Fruit fly (Drosophila melanogaster): Measurements from ENCODE around the gene CG32192.

The CG32192 gene

dm6 chr3L:18072023-18072422, 31.9 kb downstream of the CG32192 start, which contains the start of gene CG44005:
Gene CG44005 (minus strand): TSS chr3L:18072123.
- TF ChIP-seq noc (tag; optimal IDR thresholded peaks at IDR 0.05), result no peak

dm6 chr3L:18073559-18074134, 33.5 kb downstream of the CG32192 start, which contains the start of gene CG44004:
Gene CG44004 (minus strand): TSS chr3L:18073863.
- TF ChIP-seq noc (tag; optimal IDR thresholded peaks at IDR 0.05), result no peak

dm6 chr3L:18074988-18075387, 34.9 kb downstream of the CG32192 start:
- TF ChIP-seq noc (tag; optimal IDR thresholded peaks at IDR 0.05), result no peak

DNA sequence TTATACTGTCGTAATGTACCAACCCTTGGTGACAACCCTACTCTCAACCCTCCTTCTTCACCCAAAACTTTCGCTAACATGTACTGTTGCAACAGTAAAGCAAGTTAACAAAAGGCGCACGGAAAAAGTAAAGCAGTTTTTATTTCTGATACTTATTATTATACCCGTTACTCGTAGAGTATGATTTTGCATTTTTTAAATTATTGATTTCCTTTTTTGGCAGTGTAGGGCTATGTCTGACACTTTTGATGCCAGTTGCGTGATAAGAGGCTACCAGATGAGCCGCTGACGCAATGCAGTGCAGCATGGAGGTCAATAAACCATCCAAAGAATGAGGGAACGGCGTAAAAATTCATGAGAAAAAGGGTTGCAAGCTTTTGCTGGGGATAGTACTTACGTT, 35.7 kb downstream of the CG32192 start:
- TF ChIP-seq noc (tag; optimal IDR thresholded peaks at IDR 0.05), result no peak

DNA sequence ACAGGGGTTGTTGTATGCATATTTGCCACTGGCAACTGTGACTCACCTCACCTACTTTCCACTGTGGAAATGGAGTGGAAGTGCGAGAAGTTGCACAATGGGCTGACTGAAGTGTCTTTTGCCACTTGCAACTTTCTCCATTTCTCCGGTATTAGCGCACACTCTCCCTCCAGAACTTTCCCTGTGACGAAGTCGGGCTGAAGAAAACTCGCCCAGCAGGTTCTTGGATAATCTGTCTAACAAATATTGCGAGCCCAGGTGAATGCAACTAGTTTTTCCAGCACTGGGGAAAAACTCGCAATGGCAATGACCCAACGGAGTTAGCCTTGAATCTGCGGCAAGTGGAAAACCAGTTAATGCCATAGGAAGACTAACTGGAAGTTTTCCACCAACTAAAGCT, 36.5 kb downstream of the CG32192 start:
- TF ChIP-seq noc (tag; optimal IDR thresholded peaks at IDR 0.05), result no peak

dm6 chr3L:18077649-18078417, 37.7 kb downstream of the CG32192 start:
- no peak for TF ChIP-seq noc (tag; optimal IDR thresholded peaks at IDR 0.05)

dm6 chr3L:18078614-18079013, 38.5 kb downstream of the CG32192 start:
- TF ChIP-seq noc (tag; optimal IDR thresholded peaks at IDR 0.05), result no peak

DNA sequence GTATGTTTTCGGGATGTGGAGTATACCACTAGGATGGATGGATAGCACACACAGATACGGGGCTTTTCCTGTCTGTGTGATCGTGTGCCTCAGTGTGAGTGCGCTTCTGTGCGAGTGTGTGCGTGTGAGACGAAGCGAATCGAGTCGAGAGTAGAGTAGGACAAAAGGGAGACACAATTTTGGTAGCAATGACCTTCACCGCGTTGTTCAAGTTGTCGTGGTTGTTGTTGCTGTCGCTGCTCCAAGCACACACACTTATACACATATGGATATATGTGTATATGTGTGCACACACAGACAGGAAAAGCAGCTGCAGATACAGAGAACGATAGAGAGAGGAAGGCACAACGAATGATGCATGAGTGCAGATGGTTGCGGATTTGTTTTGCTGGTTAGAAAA, 39.0 kb downstream of the CG32192 start:
- TF ChIP-seq noc (tag; optimal IDR thresholded peaks at IDR 0.05), result no peak

DNA sequence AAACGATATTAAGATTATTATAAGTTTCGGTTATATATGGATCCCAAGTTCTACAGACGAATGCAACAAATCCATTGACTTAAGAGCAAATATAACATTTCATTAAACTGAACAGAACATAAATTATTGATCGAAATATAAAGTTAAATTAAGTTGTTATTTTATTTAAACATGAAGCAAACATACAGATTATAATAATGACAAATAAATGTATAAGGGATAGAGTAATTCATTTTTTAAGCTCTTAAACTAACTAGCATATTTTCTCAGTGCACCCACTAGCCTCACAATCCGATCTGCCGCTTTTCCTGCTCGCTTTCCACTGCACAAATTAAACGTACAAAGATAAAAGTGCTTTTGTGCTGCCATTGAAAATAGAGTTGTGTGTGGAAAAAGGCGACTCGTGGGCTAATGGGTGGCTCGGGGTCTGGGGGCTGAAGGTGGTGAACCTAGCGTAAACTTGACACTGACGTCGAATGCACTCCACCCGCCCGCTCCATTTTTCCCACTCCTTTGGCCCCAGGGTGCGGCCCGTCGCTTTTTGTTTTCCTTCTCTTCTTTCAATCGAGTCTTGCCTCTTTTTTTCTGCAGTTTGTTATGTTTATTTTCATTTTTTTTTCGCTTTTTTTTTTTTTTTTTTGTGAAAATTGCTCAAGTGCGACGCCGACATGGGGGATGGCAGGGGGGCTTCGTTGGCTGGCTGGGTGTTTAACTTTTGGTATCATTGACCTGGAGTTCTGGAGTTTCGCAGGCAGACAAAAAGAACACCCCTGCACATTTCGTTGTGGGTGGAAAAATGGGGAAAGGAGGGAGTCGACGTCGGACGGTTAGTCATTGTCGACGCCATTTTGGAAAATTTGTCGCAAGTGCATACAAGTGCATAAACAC, 39.7 kb downstream of the CG32192 start:
- no peak for TF ChIP-seq noc (tag; optimal IDR thresholded peaks at IDR 0.05)

DNA sequence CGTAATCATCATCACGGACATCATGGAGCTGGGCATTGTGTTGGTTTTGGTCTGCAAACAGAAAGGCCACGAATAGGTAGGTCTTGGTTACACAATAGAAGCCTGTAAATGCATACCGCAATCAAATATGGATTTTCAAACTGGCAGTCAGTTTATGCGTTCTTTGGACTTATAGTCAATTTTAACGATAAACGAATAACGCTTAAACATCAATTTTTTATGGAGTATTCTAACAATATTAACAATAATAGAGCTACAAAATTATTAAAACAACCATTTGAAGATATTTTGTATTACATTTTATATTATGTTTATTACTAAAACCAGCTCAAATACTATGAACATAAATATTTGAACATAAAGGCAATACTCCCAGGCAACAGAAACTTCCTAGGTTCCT, 41.4 kb downstream of the CG32192 start:
- TF ChIP-seq noc (tag; optimal IDR thresholded peaks at IDR 0.05), result no peak

DNA sequence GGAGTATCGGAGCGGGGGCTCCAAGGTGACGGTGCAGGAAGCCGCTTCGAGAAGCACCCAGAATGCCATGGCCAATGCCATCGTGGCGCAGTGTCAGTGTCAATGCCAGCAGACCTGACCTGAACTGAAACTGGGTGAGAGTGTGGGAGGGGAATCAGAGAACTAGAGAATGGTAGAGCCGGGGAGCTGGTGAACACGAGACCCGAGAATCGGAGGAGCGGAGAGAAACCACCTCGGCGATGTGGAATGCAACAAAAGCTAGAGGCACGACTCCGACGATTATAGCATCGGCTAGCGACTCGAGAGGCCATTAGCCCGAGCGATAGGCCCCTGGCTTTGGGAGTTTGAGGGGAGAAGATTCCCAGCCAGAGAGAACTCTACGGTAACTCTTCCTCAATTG, 41.8 kb downstream of the CG32192 start:
- no peak for TF ChIP-seq noc (tag; optimal IDR thresholded peaks at IDR 0.05)

DNA sequence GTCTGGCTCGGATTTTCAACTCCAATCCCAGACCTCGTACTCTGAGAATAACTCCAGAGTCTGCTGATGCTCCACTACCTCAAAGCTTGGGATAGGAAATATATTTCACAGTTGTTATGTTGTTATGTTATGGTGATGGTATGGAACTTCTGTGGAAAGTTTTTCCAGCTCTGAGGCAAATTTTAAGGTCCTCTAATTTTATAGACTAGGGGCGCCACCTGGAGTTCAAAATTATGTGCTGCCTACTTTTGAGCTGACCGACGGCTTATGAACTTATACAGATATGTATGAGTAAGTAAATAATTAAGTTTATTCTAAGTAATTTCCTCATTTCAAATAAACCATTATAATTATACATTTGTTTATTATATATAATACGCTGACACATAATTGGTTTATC, 43.3 kb downstream of the CG32192 start:
- no peak for TF ChIP-seq noc (tag; optimal IDR thresholded peaks at IDR 0.05)

- TF ChIP-seq noc (tag; optimal IDR thresholded peaks at IDR 0.05), result no peak
Measured at dm6 chr3L:18083994-18084393, 43.9 kb downstream of the CG32192 start.

- no peak for TF ChIP-seq noc (tag; optimal IDR thresholded peaks at IDR 0.05)
Measured at dm6 chr3L:18086754-18087685, 46.9 kb downstream of the CG32192 start, which contains the start of gene CG34253. Gene CG34253 (minus strand): TSS chr3L:18087320.

DNA sequence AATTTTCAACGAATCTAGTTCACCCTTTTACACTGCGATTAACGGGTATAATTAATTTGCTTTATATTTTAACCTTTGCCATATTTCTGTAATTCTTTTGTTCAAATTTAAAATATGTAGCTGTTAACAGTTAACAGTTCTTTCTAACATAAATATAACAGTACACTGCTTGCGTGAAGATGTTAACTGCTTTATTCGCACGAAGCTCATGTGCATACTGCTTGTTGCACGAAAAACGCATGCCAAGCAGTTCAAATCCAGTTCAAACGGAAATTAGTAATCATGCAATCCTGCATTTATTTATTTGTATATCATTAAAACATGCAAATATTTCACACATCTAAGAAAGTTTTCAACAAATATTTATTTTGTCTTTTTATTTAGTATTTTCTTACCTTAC, 47.9 kb downstream of the CG32192 start:
- no peak for TF ChIP-seq noc (tag; optimal IDR thresholded peaks at IDR 0.05)
